Fruit fly (Drosophila melanogaster): Measurements from ENCODE around the gene CG42798.
A peak's percentile ranks its signal among the peaks of the same experiment; 100 is the strongest.

Gene CG42798

dm6 chr3R:17406411-17406810, at the start of gene CG42798, which contains the start of gene CG42824:
Gene CG42798, plus strand, starts transcription at chr3R:17406678.
Gene CG42824, minus strand, starts transcription at chr3R:17406511.
- TF ChIP-seq Gug (GFP tag; IDR thresholded peaks at IDR 0.05) (no peak), lz (GFP tag; optimal IDR thresholded peaks at IDR 0.05) (no peak), Blimp-1 (GFP tag; optimal IDR thresholded peaks at IDR 0.05) (no peak), Hr38 (GFP tag; optimal IDR thresholded peaks at IDR 0.05) (no peak), Hr4 (GFP tag; optimal IDR thresholded peaks at IDR 0.05) (no peak), CG3919 (GFP tag; optimal IDR thresholded peaks at IDR 0.05) (no peak), Met (GFP tag; optimal IDR thresholded peaks at IDR 0.05) (no peak)

dm6 chr3R:17359370-17359769, 47.1 kb upstream of the CG42798 start:
- no peak for TF ChIP-seq CG8632 (GFP tag; optimal IDR thresholded peaks at IDR 0.05)

- TF ChIP-seq Met (GFP tag; optimal IDR thresholded peaks at IDR 0.05) (no peak), Gug (GFP tag; IDR thresholded peaks at IDR 0.05) (no peak), Ets96B (tag; optimal IDR thresholded peaks at IDR 0.05) (no peak), CG32006 (GFP tag; optimal IDR thresholded peaks at IDR 0.05) (no peak), OdsH (GFP tag; optimal IDR thresholded peaks at IDR 0.05) (no peak), CG11902 (GFP tag; optimal IDR thresholded peaks at IDR 0.05) (no peak), CG8319 (GFP tag; optimal IDR thresholded peaks at IDR 0.05) (no peak), CG3919 (GFP tag; optimal IDR thresholded peaks at IDR 0.05) (no peak), eg (GFP tag; IDR thresholded peaks at IDR 0.05) (no peak), Eip78C (GFP tag) (no peak), CG10669 (GFP tag; optimal IDR thresholded peaks at IDR 0.05) (no peak), Eip93F (GFP tag; optimal IDR thresholded peaks at IDR 0.05) (no peak), achi (GFP tag; optimal IDR thresholded peaks at IDR 0.05) (no peak), lz (GFP tag; optimal IDR thresholded peaks at IDR 0.05) (no peak), net (GFP tag; optimal IDR thresholded peaks at IDR 0.05) (no peak), CG3032 (tag; optimal IDR thresholded peaks at IDR 0.05) (no peak), CG9139 (GFP tag; optimal IDR thresholded peaks at IDR 0.05) (no peak), CG16779 (tag; optimal IDR thresholded peaks at IDR 0.05) (no peak)
Measured at dm6 chr3R:17366023-17366422, 40.5 kb upstream of the CG42798 start, which contains the start of gene beat-IIa. Gene beat-IIa, minus strand, starts transcription at chr3R:17366119.

- TF ChIP-seq Blimp-1 (GFP tag; optimal IDR thresholded peaks at IDR 0.05) (no peak), Ets96B (tag; optimal IDR thresholded peaks at IDR 0.05) (peak; percentile 23), OdsH (GFP tag; optimal IDR thresholded peaks at IDR 0.05) (no peak), CG10669 (GFP tag; optimal IDR thresholded peaks at IDR 0.05) (peak; percentile 4), eg (GFP tag; IDR thresholded peaks at IDR 0.05) (peak; percentile 55; the same call in 2 of the 3 replicates), CG15336 (GFP tag; IDR thresholded peaks at IDR 0.05) (peak; percentile 35; the same call in 1 of the 2 replicates), CG6163 (GFP tag; IDR thresholded peaks at IDR 0.05) (0 out of 3 replicates have a peak, but pooled peaks have one; percentile 36), cyc (GFP tag; optimal IDR thresholded peaks at IDR 0.05) (no peak), ss (GFP tag; optimal IDR thresholded peaks at IDR 0.05) (no peak), CG32006 (GFP tag; optimal IDR thresholded peaks at IDR 0.05) (peak; percentile 38), Ets21C (GFP tag; optimal IDR thresholded peaks at IDR 0.05) (no peak), CG8632 (GFP tag; optimal IDR thresholded peaks at IDR 0.05) (no peak), CG6276 (GFP tag; optimal IDR thresholded peaks at IDR 0.05) (peak; percentile 12), Gug (GFP tag; IDR thresholded peaks at IDR 0.05) (no peak), CG8119 (GFP tag; IDR thresholded peaks at IDR 0.05) (peak; percentile 53; the same call in 1 of the 3 replicates), CG11294 (GFP tag; IDR thresholded peaks at IDR 0.05) (peak; percentile 16; the same call in 1 of the 2 replicates), Hr39 (GFP tag; optimal IDR thresholded peaks at IDR 0.05) (no peak)
Measured at dm6 chr3R:17371094-17371493, 35.4 kb upstream of the CG42798 start.

- peak; percentile 9 for TF ChIP-seq Blimp-1 (GFP tag; optimal IDR thresholded peaks at IDR 0.05)
- no peak for TF ChIP-seq CG6808 (GFP tag; optimal IDR thresholded peaks at IDR 0.05)
- no peak for TF ChIP-seq svp (GFP tag)
Measured at dm6 chr3R:17377503-17377902, 29.0 kb upstream of the CG42798 start.
